Fruit fly (Drosophila melanogaster) whole organism, embryonic: ENCODE measurements around the gene CG4914.

Experiments
- Antp ChIP-seq: fragments of 200-800 bp; sonication (Bioruptor generic); optimal IDR thresholded peaks from 3 replicates; lab custom pipeline; 2016; ENCODE audit warnings: missing biosample characterization, missing genetic modification characterization
- CG14965 ChIP-seq: fragments of 200-800 bp; sonication (Bioruptor generic); optimal IDR thresholded peaks from 2 replicates; lab custom pipeline; 2016; ENCODE audit warnings: missing biosample characterization, missing genetic modification characterization, borderline replicate concordance
- CG15601 ChIP-seq: fragments of 200-800 bp; sonication (Bioruptor generic); optimal IDR thresholded peaks from 3 replicates; lab custom pipeline; 2019; ENCODE audit warnings: missing biosample characterization, mild to moderate bottlenecking, missing genetic modification characterization, moderate library complexity
- CG16779 ChIP-seq: fragments of 200-800 bp; sonication (Bioruptor generic); IDR thresholded peaks from 2 replicates; pipeline ENCODE4 v1.3.6; 2022; ENCODE audit warnings: missing biosample characterization, missing genetic modification characterization
- CG17385 ChIP-seq: fragments of 200-800 bp; sonication (Bioruptor generic); optimal IDR thresholded peaks from 3 replicates; lab custom pipeline; 2018; ENCODE audit warnings: missing biosample characterization, mild to moderate bottlenecking, missing genetic modification characterization
- CG18262 ChIP-seq: fragments of 200-800 bp; optimal IDR thresholded peaks from 3 replicates; lab custom pipeline; 2019; ENCODE audit warnings: missing biosample characterization, mild to moderate bottlenecking, missing genetic modification characterization, moderate library complexity
- CG2712 ChIP-seq: fragments of 200-800 bp; optimal IDR thresholded peaks from 3 replicates; lab custom pipeline; 2019; ENCODE audit warnings: missing biosample characterization, mild to moderate bottlenecking, missing genetic modification characterization, moderate library complexity
- CG4360 ChIP-seq: fragments of 200-800 bp; sonication (Bioruptor generic); IDR thresholded peaks from 2 replicates; pipeline ENCODE4 v1.3.6; 2022; ENCODE audit warnings: missing biosample characterization, missing genetic modification characterization
- CG5180 ChIP-seq: fragments of 200-800 bp; sonication (Bioruptor generic); optimal IDR thresholded peaks from 3 replicates; lab custom pipeline; 2017; ENCODE audit warnings: missing biosample characterization, missing genetic modification characterization, mild to moderate bottlenecking, moderate library complexity, missing genetic modification reagents
- CG7745 ChIP-seq: fragments of 200-800 bp; sonication (Bioruptor generic); optimal IDR thresholded peaks from 2 replicates; lab custom pipeline; 2018; ENCODE audit warnings: missing biosample characterization, mild to moderate bottlenecking, missing genetic modification characterization, moderate library complexity
- CG7786 ChIP-seq: fragments of 200-800 bp; sonication (Bioruptor generic); optimal IDR thresholded peaks from 2 replicates; lab custom pipeline; 2016; ENCODE audit warnings: missing biosample characterization, missing genetic modification characterization
- CG8478 ChIP-seq: fragments of >200 bp; optimal IDR thresholded peaks from 2 replicates; lab custom pipeline; 2018
- Dll ChIP-seq: fragments of 200-800 bp; sonication (Bioruptor generic); IDR thresholded peaks from 4 replicates; pipeline ENCODE4 v1.3.6; 2022; ENCODE audit warnings: missing biosample characterization, missing genetic modification characterization; ENCODE audit not compliant: partially characterized antibody
- Eip74EF ChIP-seq, 2 experiments: fragments of 200-800 bp in 1 of 2; fragments of >200 bp in 1 of 2; sonication (Bioruptor generic) in 1 of 2; optimal IDR thresholded peaks; 2 replicates each; lab custom pipeline; 2017 to 2019; ENCODE audit warnings: missing biosample characterization in 2 of 2, missing genetic modification characterization in 2 of 2, mild to moderate bottlenecking in 1 of 2, moderate library complexity in 1 of 2
- Ets65A ChIP-seq: fragments of 200-800 bp; sonication (Bioruptor generic); peaks from one replicate; lab custom pipeline; 2016; ENCODE audit warnings: missing biosample characterization, missing genetic modification characterization
- HmgD ChIP-seq: fragments of 200-800 bp; sonication (Bioruptor generic); optimal IDR thresholded peaks from 3 replicates; lab custom pipeline; 2016; ENCODE audit warnings: missing biosample characterization, missing genetic modification characterization
- NFAT ChIP-seq: fragments of 200-800 bp; sonication (Bioruptor generic); IDR thresholded peaks from 2 replicates; pipeline ENCODE4 v1.3.6; 2022; ENCODE audit warnings: missing biosample characterization, missing genetic modification characterization
- Nf-YB ChIP-seq: fragments of 200-800 bp; sonication (Bioruptor generic); optimal IDR thresholded peaks from 3 replicates; lab custom pipeline; 2019; ENCODE audit warnings: missing biosample characterization, mild to moderate bottlenecking, missing genetic modification characterization, moderate library complexity
- Opbp ChIP-seq: fragments of 200-800 bp; sonication (Bioruptor generic); IDR thresholded peaks from 3 replicates; pipeline ENCODE4 v1.3.6; 2022; ENCODE audit warnings: missing biosample characterization, missing genetic modification characterization; ENCODE audit not compliant: partially characterized antibody
- Pdp1 ChIP-seq, 2 experiments: fragments of 200-800 bp; sonication (Bioruptor generic); optimal IDR thresholded peaks; 3 replicates each; lab custom pipeline; 2016; ENCODE audit warnings: missing biosample characterization in 2 of 2, missing genetic modification characterization in 2 of 2, mild to moderate bottlenecking in 1 of 2, moderate library complexity in 1 of 2
- bsh ChIP-seq, 2 experiments: fragments of 200-800 bp; sonication (Bioruptor generic); optimal IDR thresholded peaks; 2 replicates each; lab custom pipeline; 2017 to 2018; ENCODE audit warnings: mild to moderate bottlenecking in 2 of 2, missing biosample characterization in 2 of 2, missing genetic modification characterization in 2 of 2, moderate library complexity in 1 of 2
- ci ChIP-seq: fragments of 200-800 bp; sonication (Bioruptor generic); IDR thresholded peaks from 3 replicates; pipeline ENCODE4 v1.3.6; 2022; ENCODE audit warnings: missing biosample characterization, missing genetic modification characterization
- crol ChIP-seq: fragments of 200-800 bp; sonication (Bioruptor generic); IDR thresholded peaks from 2 replicates; pipeline ENCODE4 v1.3.6; 2022; ENCODE audit warnings: missing biosample characterization, missing genetic modification characterization
- dati ChIP-seq: fragments of 200-800 bp; sonication (Bioruptor generic); IDR thresholded peaks from 2 replicates; pipeline ENCODE4 v1.3.6; 2022; ENCODE audit warnings: missing biosample characterization, missing genetic modification characterization
- dmrt11E ChIP-seq: fragments of 200-800 bp; sonication (Bioruptor generic); optimal IDR thresholded peaks from 3 replicates; lab custom pipeline; 2018; ENCODE audit warnings: missing biosample characterization, mild to moderate bottlenecking, missing genetic modification characterization, moderate library complexity
- gem ChIP-seq: fragments of 200-800 bp; sonication (Bioruptor generic); optimal IDR thresholded peaks from 2 replicates; lab custom pipeline; 2019; ENCODE audit warnings: missing biosample characterization, mild to moderate bottlenecking, missing genetic modification characterization, moderate library complexity
- jumu ChIP-seq: fragments of 200-800 bp; sonication (Bioruptor generic); optimal IDR thresholded peaks from 3 replicates; lab custom pipeline; 2016; ENCODE audit warnings: missing biosample characterization, missing genetic modification characterization
- nom ChIP-seq: fragments of 200-800 bp; sonication (Bioruptor generic); optimal IDR thresholded peaks from 2 replicates; lab custom pipeline; 2017; ENCODE audit warnings: missing biosample characterization, missing genetic modification characterization, mild to moderate bottlenecking, moderate library complexity, missing genetic modification reagents
- onecut ChIP-seq: fragments of 200-800 bp; sonication (Bioruptor generic); IDR thresholded peaks from 2 replicates; pipeline ENCODE4 v1.3.6; 2022; ENCODE audit warnings: missing biosample characterization, missing genetic modification characterization
- prd ChIP-seq, 3 experiments: fragments of >200 bp in 2 of 3; fragments of 200-800 bp in 1 of 3; sonication (Bioruptor generic) in 1 of 3; optimal IDR thresholded peaks in 2 of 3; IDR thresholded peaks in 1 of 3; 2 replicates in 2 of 3; 3 replicates in 1 of 3; pipeline versions ENCODE4 v1.3.6 to Lab custom; 2017 to 2022; ENCODE audit warnings: missing biosample characterization in 1 of 3, missing genetic modification characterization in 1 of 3
- scrt ChIP-seq: fragments of 200-800 bp; sonication (Bioruptor generic); optimal IDR thresholded peaks from 2 replicates; lab custom pipeline; 2018; ENCODE audit warnings: missing biosample characterization, mild to moderate bottlenecking, missing genetic modification characterization, moderate library complexity
- sens ChIP-seq: fragments of 200-800 bp; sonication (Bioruptor generic); peaks from one replicate; lab custom pipeline; 2016; ENCODE audit warnings: missing biosample characterization, missing genetic modification characterization
- shn ChIP-seq: fragments of 200-800 bp; sonication (Bioruptor generic); optimal IDR thresholded peaks from 3 replicates; lab custom pipeline; 2016; ENCODE audit warnings: missing biosample characterization, missing genetic modification characterization
- sqz ChIP-seq: fragments of 200-800 bp; sonication (Bioruptor generic); optimal IDR thresholded peaks from 3 replicates; lab custom pipeline; 2018; ENCODE audit warnings: missing biosample characterization, mild to moderate bottlenecking, missing genetic modification characterization

Gene CG4914

dm6 chr3L:14647210-14647869 lies 30.6 kb downstream of the CG4914 start (continued):
- TF ChIP-seq nom (GFP tag; lab: Kevin White, UChicago): peak; percentile 49
- TF ChIP-seq Opbp: no peak
- TF ChIP-seq shn (GFP tag; lab: Kevin White, UChicago): no peak
- TF ChIP-seq gem (tag; lab: Kevin White, UChicago): peak; percentile 17
- no peak for TF ChIP-seq Antp (GFP tag; lab: Kevin White, UChicago)
- no peak for TF ChIP-seq CG14965 (GFP tag; lab: Kevin White, UChicago)
- TF ChIP-seq bsh (GFP tag; optimal IDR thresholded peaks at IDR 0.05; lab: Kevin White, UChicago): peak in 1 of 2 experiments; percentile 57
- peak; percentile 57; the same call in 1 of the 2 replicates for TF ChIP-seq crol (GFP tag; lab: Robert Waterston, UW)
- TF ChIP-seq CG8478 (lab: Kevin White, UChicago): no peak
- TF ChIP-seq Ets65A (GFP tag; lab: Kevin White, UChicago): peak; percentile 57
- TF ChIP-seq prd (optimal IDR thresholded peaks at IDR 0.05; lab: Kevin White, UChicago): no peak
- TF ChIP-seq prd (GFP tag; IDR thresholded peaks at IDR 0.05; lab: Robert Waterston, UW): 0 out of 3 replicates have a peak, but pooled peaks have one; percentile 22
- no peak for TF ChIP-seq dati (GFP tag; lab: Robert Waterston, UW)
- TF ChIP-seq CG2712 (tag; lab: Kevin White, UChicago): peak; percentile 4
- TF ChIP-seq CG7786 (GFP tag; lab: Kevin White, UChicago): no peak
- peak; percentile 18 for TF ChIP-seq dmrt11E (tag; lab: Kevin White, UChicago)
- TF ChIP-seq, all 482 proteins: peak for 14

- TF ChIP-seq ci (GFP tag; lab: Robert Waterston, UW) (0 out of 3 replicates have a peak, but pooled peaks have one; percentile 16), Pdp1 (GFP tag; optimal IDR thresholded peaks at IDR 0.05; lab: Kevin White, UChicago) (peak in 1 of 2 experiments; percentile 28), jumu (GFP tag; lab: Kevin White, UChicago) (no peak)
These were observed 32.0 kb downstream of the CG4914 start for dm6 chr3L:14645934-14646333.

- TF ChIP-seq CG16779 (GFP tag; lab: Robert Waterston, UW): no peak
- no peak for TF ChIP-seq HmgD (GFP tag; lab: Kevin White, UChicago)
- no peak for TF ChIP-seq NFAT
- no peak for TF ChIP-seq CG17385 (GFP tag; lab: Kevin White, UChicago)
- TF ChIP-seq Eip74EF (GFP tag; optimal IDR thresholded peaks at IDR 0.05; lab: Kevin White, UChicago): no peak
- TF ChIP-seq CG5180 (GFP tag; lab: Kevin White, UChicago): peak; percentile 16
- TF ChIP-seq CG4360 (GFP tag; lab: Robert Waterston, UW): no peak
- TF ChIP-seq Dll: 0 out of 4 replicates have a peak, but pooled peaks have one; percentile 40
- peak; percentile 40 for TF ChIP-seq CG7745
- peak; percentile 0 for TF ChIP-seq sqz (GFP tag; lab: Kevin White, UChicago)
- TF ChIP-seq sens (GFP tag; lab: Kevin White, UChicago): peak; percentile 69
- no peak for TF ChIP-seq CG18262 (tag; lab: Kevin White, UChicago)
- no peak for TF ChIP-seq Nf-YB (GFP tag; lab: Kevin White, UChicago)
- peak; percentile 8 for TF ChIP-seq scrt (GFP tag; lab: Kevin White, UChicago)
- no peak for TF ChIP-seq CG15601 (tag; lab: Kevin White, UChicago)
- TF ChIP-seq onecut (GFP tag; lab: Robert Waterston, UW): no peak
These were observed 32.8 kb downstream of the CG4914 start for dm6 chr3L:14645120-14645519.
